Fruit fly (Drosophila melanogaster) S2 (cell line): Measurements from ENCODE around the gene tal-AA.

Source experiments
- CG8478 ChIP-seq: fragments of >200 bp; optimal IDR thresholded peaks from 2 replicates; lab custom pipeline; 2018
- CTCF ChIP-seq, 2 experiments: fragments of >200 bp; optimal IDR thresholded peaks; 2 replicates each; lab custom pipeline; 2018

dm6 chr3R:13804971-13805603 is 7.8 kb upstream of the tal-AA start:
- TF ChIP-seq CTCF (optimal IDR thresholded peaks at IDR 0.05; lab: Kevin White, UChicago) = no peak
- TF ChIP-seq CG8478 (lab: Kevin White, UChicago) = no peak
